Worm (Caenorhabditis elegans): ENCODE results near the gene T01D3.1.

Gene T01D3.1

ce11 chrV:13655202-13655764 is 34.4 kb upstream of the T01D3.1 start (continued):
- TF ChIP-seq cebp-2 (GFP tag; IDR thresholded peaks at IDR 0.05): 0 out of 2 replicates have a peak, but pooled peaks have one; percentile 7
- no peak for TF ChIP-seq ztf-25 (GFP tag; IDR thresholded peaks at IDR 0.05)
- no peak for TF ChIP-seq egl-44 (GFP tag; IDR thresholded peaks at IDR 0.05)
- peak; percentile 79 for TF ChIP-seq egrh-3 (GFP tag; IDR thresholded peaks at IDR 0.05)
- TF ChIP-seq xnd-1 (tag; optimal IDR thresholded peaks at IDR 0.05): no peak
- no peak for TF ChIP-seq attf-6 (GFP tag; IDR thresholded peaks at IDR 0.05)
- TF ChIP-seq ceh-58 (GFP tag; IDR thresholded peaks at IDR 0.05): 0 out of 2 replicates have a peak, but pooled peaks have one; percentile 77
- no peak for TF ChIP-seq ceh-79 (tag; optimal IDR thresholded peaks at IDR 0.05)
- TF ChIP-seq F57A8.1 (GFP tag; optimal IDR thresholded peaks at IDR 0.05): no peak
- 0 out of 2 replicates have a peak, but pooled peaks have one; percentile 9 for TF ChIP-seq let-526 (GFP tag; IDR thresholded peaks at IDR 0.05)
- no peak for TF ChIP-seq T26A5.8 (tag; optimal IDR thresholded peaks at IDR 0.05)
- TF ChIP-seq madf-3 (GFP tag; IDR thresholded peaks at IDR 0.05): no peak
- TF ChIP-seq B0019.2 (GFP tag; conservative IDR thresholded peaks at IDR 0.05): no peak
- no peak for TF ChIP-seq akir-1 (GFP tag; optimal IDR thresholded peaks at IDR 0.05)
- no peak for TF ChIP-seq tbp1 (GFP tag; optimal IDR thresholded peaks at IDR 0.05)
- TF ChIP-seq ZK185.1 (tag; optimal IDR thresholded peaks at IDR 0.05; ENCODE audit: poor library complexity, severe bottlenecking): no peak
- TF ChIP-seq Y67H2A.10 (GFP tag; conservative IDR thresholded peaks at IDR 0.05): no peak
- TF ChIP-seq nhr-80 (tag; optimal IDR thresholded peaks at IDR 0.05): no peak
- TF ChIP-seq rcor-1 (GFP tag; IDR thresholded peaks at IDR 0.05): 0 out of 2 replicates have a peak, but pooled peaks have one; percentile 13
- no peak for TF ChIP-seq snpc-1.1 (tag; optimal IDR thresholded peaks at IDR 0.05; ENCODE audit: insufficient read depth)
- no peak for TF ChIP-seq madf-10 (tag; optimal IDR thresholded peaks at IDR 0.05)
- no peak for TF ChIP-seq fkh-3 (tag; optimal IDR thresholded peaks at IDR 0.05)
- peak; percentile 32 for TF ChIP-seq lin-54 (GFP tag; optimal IDR thresholded peaks at IDR 0.05)
- TF ChIP-seq F22D6.2 (tag; optimal IDR thresholded peaks at IDR 0.05): no peak
- no peak for TF ChIP-seq mel-28 (tag; optimal IDR thresholded peaks at IDR 0.05; ENCODE audit: borderline replicate concordance)
- 0 out of 2 replicates have a peak, but pooled peaks have one; percentile 27 for TF ChIP-seq Y79H2A.3 (GFP tag; conservative IDR thresholded peaks at IDR 0.05)

DNA sequence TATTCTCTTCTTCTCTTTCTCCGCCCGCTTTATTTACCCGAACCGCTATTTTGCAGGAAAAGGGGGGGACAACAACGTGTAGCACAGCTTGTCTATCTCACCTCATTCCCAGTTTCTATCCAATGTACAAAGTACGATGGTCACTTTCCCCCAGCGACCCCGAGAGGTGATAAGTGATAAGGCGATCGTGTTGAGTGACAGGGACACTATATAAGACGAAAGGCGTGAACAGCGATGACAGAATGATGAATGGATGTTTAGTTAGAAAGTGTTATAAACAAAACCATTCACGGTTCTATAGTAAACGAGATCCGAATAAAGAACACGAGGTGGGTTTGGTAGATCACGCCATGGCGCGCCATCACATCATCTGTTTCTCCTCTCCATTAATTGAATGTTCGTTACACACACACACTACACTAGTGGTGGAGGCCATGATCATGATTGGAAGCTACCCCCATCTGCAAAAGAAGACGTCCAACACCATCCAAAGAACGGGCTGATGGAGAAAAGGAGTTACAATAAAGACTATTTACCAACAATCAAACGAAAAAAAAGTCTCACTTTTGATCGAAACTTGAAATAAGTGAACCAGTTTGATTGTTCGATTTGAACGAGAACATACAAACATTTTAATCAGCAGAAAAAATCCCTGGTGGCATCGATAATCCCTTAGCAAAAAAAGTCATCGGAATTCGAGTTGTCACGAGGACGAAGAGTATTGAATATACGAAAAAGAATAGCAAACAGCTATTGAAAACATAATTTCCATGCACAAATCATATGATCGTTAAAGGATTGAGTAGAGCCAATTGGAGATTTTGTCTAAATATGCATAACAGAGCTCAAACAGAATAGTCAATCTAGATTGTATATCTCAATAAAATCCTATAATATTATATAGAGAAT is 33.1 kb upstream of the T01D3.1 start:
- TF ChIP-seq bed-2 (GFP tag; IDR thresholded peaks at IDR 0.05): no peak
- TF ChIP-seq dpff-1 (tag; optimal IDR thresholded peaks at IDR 0.05): no peak
- TF ChIP-seq nhr-90 (tag; optimal IDR thresholded peaks at IDR 0.05): peak; percentile 82
- TF ChIP-seq lin-54 (GFP tag; optimal IDR thresholded peaks at IDR 0.05): no peak
- peak; percentile 9 for TF ChIP-seq ZK185.1 (tag; optimal IDR thresholded peaks at IDR 0.05; ENCODE audit: poor library complexity, severe bottlenecking)
- peak; percentile 44; the same call in 1 of the 2 replicates for TF ChIP-seq mcd-1 (GFP tag; IDR thresholded peaks at IDR 0.05)
- peak; percentile 59 for TF ChIP-seq tbp1 (GFP tag; optimal IDR thresholded peaks at IDR 0.05)
- peak; percentile 76; the same call in 1 of the 2 replicates for TF ChIP-seq madf-3 (GFP tag; IDR thresholded peaks at IDR 0.05)
- peak; percentile 51 for TF ChIP-seq ets-4 (GFP tag; optimal IDR thresholded peaks at IDR 0.05)
- peak; percentile 60; the same call in 1 of the 2 replicates for TF ChIP-seq Y53G8AR.9 (GFP tag; conservative IDR thresholded peaks at IDR 0.05)
- no peak for TF ChIP-seq F23B12.7 (tag; optimal IDR thresholded peaks at IDR 0.05; ENCODE audit: insufficient read depth)
- peak; percentile 48 for TF ChIP-seq somi-1 (GFP tag; optimal IDR thresholded peaks at IDR 0.05)
- peak; percentile 38; the same call in 1 of the 2 replicates for TF ChIP-seq ekl-4 (GFP tag; IDR thresholded peaks at IDR 0.05)
- TF ChIP-seq let-607 (tag; optimal IDR thresholded peaks at IDR 0.05): peak in 1 of 2 experiments; percentile 42
- no peak for TF ChIP-seq attf-5 (GFP tag; optimal IDR thresholded peaks at IDR 0.05)
- 0 out of 2 replicates have a peak, but pooled peaks have one; percentile 71 for TF ChIP-seq hlh-26 (GFP tag; conservative IDR thresholded peaks at IDR 0.05)
- peak; percentile 6 for TF ChIP-seq F10E7.11 (tag; optimal IDR thresholded peaks at IDR 0.05)
- peak; percentile 62 for TF ChIP-seq lin-26 (GFP tag; IDR thresholded peaks at IDR 0.05)
- peak; percentile 43 for TF ChIP-seq ztf-22 (GFP tag; optimal IDR thresholded peaks at IDR 0.05)
- peak; percentile 76 for TF ChIP-seq ama-1 (optimal IDR thresholded peaks at IDR 0.05)
- TF ChIP-seq ama-1 (GFP tag; optimal IDR thresholded peaks at IDR 0.05): no peak
- TF ChIP-seq Y95B8A.8 (GFP tag; IDR thresholded peaks at IDR 0.05): peak; percentile 18; the same call in 1 of the 2 replicates
- peak; percentile 45 for TF ChIP-seq akir-1 (GFP tag; optimal IDR thresholded peaks at IDR 0.05)

All from whole organism, young adult.